Worm (Caenorhabditis elegans) whole organism, L3 larva: ENCODE data around the gene clec-9.

Source experiments
- R02D3.7 ChIP-seq: fragments of 150-350 bp; optimal IDR thresholded peaks from 2 replicates; lab custom pipeline; 2014; ENCODE audit warnings: missing biosample characterization, missing genetic modification characterization
- aly-2 ChIP-seq: fragments of 150-350 bp; optimal IDR thresholded peaks from 2 replicates; lab custom pipeline; 2014; ENCODE audit warnings: missing biosample characterization, missing genetic modification characterization
- ceh-16 ChIP-seq: sonication (generic microtip); optimal IDR thresholded peaks from 2 replicates; lab custom pipeline; 2017; ENCODE audit warnings: missing biosample characterization, missing genetic modification characterization
- ceh-82 ChIP-seq: fragments of 150-350 bp; optimal IDR thresholded peaks from 2 replicates; lab custom pipeline; 2014; ENCODE audit warnings: missing biosample characterization, missing genetic modification characterization
- fkh-10 ChIP-seq: sonication (generic microtip); optimal IDR thresholded peaks from 2 replicates; lab custom pipeline; 2017; ENCODE audit warnings: missing biosample characterization, missing genetic modification reagents, missing genetic modification characterization
- fos-1 ChIP-seq: fragments of 150-350 bp; optimal IDR thresholded peaks from 2 replicates; lab custom pipeline; 2014; ENCODE audit warnings: missing biosample characterization, missing genetic modification characterization
- jun-1 ChIP-seq: fragments of 150-350 bp; optimal IDR thresholded peaks from 2 replicates; lab custom pipeline; 2014; ENCODE audit warnings: missing biosample characterization, missing genetic modification reagents, missing genetic modification characterization
- mdl-1 ChIP-seq: fragments of 150-350 bp; optimal IDR thresholded peaks from 2 replicates; lab custom pipeline; 2014; ENCODE audit warnings: missing biosample characterization, missing genetic modification characterization
- nhr-11 ChIP-seq: fragments of 150-350 bp; optimal IDR thresholded peaks from 2 replicates; lab custom pipeline; 2014; ENCODE audit warnings: missing biosample characterization, missing genetic modification characterization
- nhr-67 ChIP-seq: fragments of 150-350 bp; optimal IDR thresholded peaks from 2 replicates; lab custom pipeline; 2014; ENCODE audit warnings: missing biosample characterization, missing genetic modification characterization
- nhr-76 ChIP-seq: fragments of 150-350 bp; sonication (generic microtip); optimal IDR thresholded peaks from 5 replicates; lab custom pipeline; 2014; ENCODE audit warnings: missing biosample characterization, missing genetic modification characterization
- skn-1 ChIP-seq: fragments of 150-350 bp; optimal IDR thresholded peaks from 2 replicates; lab custom pipeline; 2014; ENCODE audit warnings: missing biosample characterization, missing genetic modification characterization
- unc-62 ChIP-seq: fragments of 150-350 bp; sonication (generic microtip); optimal IDR thresholded peaks from 4 replicates; lab custom pipeline; 2014; ENCODE audit warnings: missing biosample characterization, missing genetic modification reagents, missing genetic modification characterization
- ztf-11 ChIP-seq: fragments of 150-350 bp; optimal IDR thresholded peaks from 2 replicates; lab custom pipeline; 2014; ENCODE audit warnings: missing biosample characterization, missing genetic modification characterization

ce11 chrV:16682886-16683285, 23.6 kb downstream of the clec-9 start, which contains the start of gene srw-36:
- TF ChIP-seq nhr-76 (tag; lab: Kevin White, UChicago) (no peak), aly-2 (tag; lab: Kevin White, UChicago) (no peak), nhr-11 (tag; lab: Kevin White, UChicago) (no peak), skn-1 (tag; lab: Kevin White, UChicago) (no peak), ceh-82 (tag; lab: Kevin White, UChicago) (no peak), jun-1 (no peak), ztf-11 (tag; lab: Kevin White, UChicago) (no peak), fkh-10 (GFP tag; lab: Kevin White, UChicago) (no peak), R02D3.7 (tag; lab: Kevin White, UChicago) (no peak), fos-1 (tag; lab: Kevin White, UChicago) (no peak), ceh-16 (tag; lab: Kevin White, UChicago) (no peak), unc-62 (GFP tag; lab: Kevin White, UChicago) (no peak), mdl-1 (tag; lab: Kevin White, UChicago) (no peak), nhr-67 (no peak)
